Worm (Caenorhabditis elegans): Measurements from ENCODE around the gene attf-3.

Gene attf-3

ce11 chrIII:94759-95330 lies 8.7 kb upstream of the attf-3 start, which contains the start of gene pat-4 (continued):
- TF ChIP-seq mep-1 (tag; optimal IDR thresholded peaks at IDR 0.05): peak; percentile 42

DNA sequence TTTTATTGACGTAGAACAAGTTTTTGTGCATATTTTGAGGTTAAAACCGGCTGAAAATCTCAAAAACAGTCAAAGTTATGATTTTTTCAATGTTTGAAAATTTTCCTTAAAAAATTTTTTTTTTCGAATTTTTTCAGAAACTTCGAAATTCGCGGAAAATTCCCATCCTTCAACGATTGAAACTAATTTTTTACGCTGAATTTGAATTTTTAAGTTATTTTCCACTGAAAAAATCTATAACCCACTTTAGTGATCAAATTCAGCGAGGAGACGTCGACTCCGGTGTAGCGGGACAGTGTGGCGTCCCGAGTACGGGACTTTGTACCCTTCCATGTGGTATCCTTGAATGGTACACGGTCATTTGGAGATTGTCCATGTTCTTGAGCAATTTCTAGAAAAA lies 6.1 kb upstream of the attf-3 start:
- TF ChIP-seq dmd-8 (GFP tag; IDR thresholded peaks at IDR 0.05) (no peak), ceh-28 (tag; optimal IDR thresholded peaks at IDR 0.05) (no peak), unc-39 (tag; optimal IDR thresholded peaks at IDR 0.05) (no peak), mes-2 (tag; optimal IDR thresholded peaks at IDR 0.05; ENCODE audit: poor library complexity, severe bottlenecking) (no peak), mdl-1 (tag; optimal IDR thresholded peaks at IDR 0.05) (no peak), jun-1 (tag; optimal IDR thresholded peaks at IDR 0.05) (no peak), zfp-3 (GFP tag; conservative IDR thresholded peaks at IDR 0.05) (no peak), dpl-1 (GFP tag; optimal IDR thresholded peaks at IDR 0.05) (no peak), unc-62 (GFP tag; optimal IDR thresholded peaks at IDR 0.05 in 1 of 2) (no peak), unc-62 (tag; optimal IDR thresholded peaks at IDR 0.05) (no peak), tag-97 (GFP tag; IDR thresholded peaks at IDR 0.05) (no peak), tra-1 (GFP tag; IDR thresholded peaks at IDR 0.05) (no peak), daf-16 (GFP tag; optimal IDR thresholded peaks at IDR 0.05) (no peak), daf-16 (tag; optimal IDR thresholded peaks at IDR 0.05) (no peak), nhr-102 (tag; optimal IDR thresholded peaks at IDR 0.05) (no peak), skn-1 (tag; optimal IDR thresholded peaks at IDR 0.05) (no peak), aly-2 (tag; optimal IDR thresholded peaks at IDR 0.05) (no peak), hlh-30 (tag; optimal IDR thresholded peaks at IDR 0.05; ENCODE audit: insufficient read depth) (no peak), rbr-2 (tag; optimal IDR thresholded peaks at IDR 0.05) (no peak), R02D3.7 (tag; optimal IDR thresholded peaks at IDR 0.05) (no peak), nhr-11 (tag; optimal IDR thresholded peaks at IDR 0.05) (no peak), egl-43 (GFP tag; IDR thresholded peaks at IDR 0.05) (no peak)

DNA sequence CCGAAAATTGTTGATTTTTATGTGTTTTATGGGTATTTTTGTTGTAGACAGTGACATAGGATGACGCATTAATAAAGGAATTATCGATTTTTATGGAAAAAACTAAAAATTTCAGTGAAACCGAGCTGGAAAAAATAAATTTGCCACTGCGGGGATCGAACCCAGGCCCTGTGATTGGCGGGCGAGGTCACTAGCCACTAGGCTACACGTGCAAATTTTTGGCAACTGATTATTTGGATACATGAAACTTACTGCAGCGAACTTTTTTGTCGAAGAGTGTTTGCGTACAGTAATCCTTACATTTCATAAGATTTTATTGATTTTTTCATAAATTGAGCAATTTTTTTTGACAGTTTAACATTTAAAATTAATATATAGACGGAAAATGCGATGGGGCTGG lies 3.0 kb upstream of the attf-3 start:
- TF ChIP-seq daf-19 (GFP tag; conservative IDR thresholded peaks at IDR 0.05) (0 out of 2 replicates have a peak, but pooled peaks have one; percentile 65), skn-1 (tag; optimal IDR thresholded peaks at IDR 0.05) (no peak), zfp-3 (GFP tag; conservative IDR thresholded peaks at IDR 0.05) (peak; percentile 51; the same call in 1 of the 2 replicates), T26A8.4 (GFP tag; IDR thresholded peaks at IDR 0.05) (peak; percentile 68), lim-7 (GFP tag; IDR thresholded peaks at IDR 0.05) (peak; percentile 81), ztf-7 (tag; optimal IDR thresholded peaks at IDR 0.05) (peak; percentile 26), dmd-8 (GFP tag; IDR thresholded peaks at IDR 0.05) (peak; percentile 80), dmd-9 (GFP tag; IDR thresholded peaks at IDR 0.05) (0 out of 2 replicates have a peak, but pooled peaks have one; percentile 55), mes-2 (tag; optimal IDR thresholded peaks at IDR 0.05; ENCODE audit: poor library complexity, severe bottlenecking) (peak; percentile 72), ceh-82 (tag; optimal IDR thresholded peaks at IDR 0.05) (no peak), vab-7 (GFP tag; IDR thresholded peaks at IDR 0.05) (peak; percentile 61; the same call in 1 of the 2 replicates), arid-1 (GFP tag; conservative IDR thresholded peaks at IDR 0.05) (peak; percentile 81), Y75B8A.6 (GFP tag; IDR thresholded peaks at IDR 0.05) (no peak), Y5F2A.4 (GFP tag; optimal IDR thresholded peaks at IDR 0.05) (peak; percentile 50), Y105C5A.15 (GFP tag; IDR thresholded peaks at IDR 0.05) (peak; percentile 78; the same call in 1 of the 2 replicates), dmd-6 (GFP tag; IDR thresholded peaks at IDR 0.05) (peak; percentile 40), egl-43 (GFP tag; IDR thresholded peaks at IDR 0.05) (peak; percentile 79; the same call in 1 of the 2 replicates), F44E2.7 (GFP tag; IDR thresholded peaks at IDR 0.05) (peak; percentile 82; the same call in 1 of the 2 replicates), D1046.2 (GFP tag; IDR thresholded peaks at IDR 0.05) (peak; percentile 62; the same call in 1 of the 2 replicates), ztf-11 (tag; optimal IDR thresholded peaks at IDR 0.05) (no peak), ama-1 (optimal IDR thresholded peaks at IDR 0.05) (peak; percentile 89), F37D6.2 (tag; optimal IDR thresholded peaks at IDR 0.05) (no peak), spr-3 (GFP tag; optimal IDR thresholded peaks at IDR 0.05) (peak; percentile 52), mep-1 (tag; optimal IDR thresholded peaks at IDR 0.05) (peak; percentile 69), R02D3.7 (tag; optimal IDR thresholded peaks at IDR 0.05) (no peak), Y48G9A.11 (GFP tag; IDR thresholded peaks at IDR 0.05) (peak; percentile 93), dpl-1 (GFP tag; optimal IDR thresholded peaks at IDR 0.05) (peak; percentile 30), fkh-10 (GFP tag; optimal IDR thresholded peaks at IDR 0.05) (no peak), unc-39 (tag; optimal IDR thresholded peaks at IDR 0.05) (no peak), mdt-29 (GFP tag; IDR thresholded peaks at IDR 0.05) (no peak), nhr-42 (GFP tag; IDR thresholded peaks at IDR 0.05) (0 out of 2 replicates have a peak, but pooled peaks have one; percentile 47), daf-8 (GFP tag; IDR thresholded peaks at IDR 0.05) (no peak), spr-1 (tag; optimal IDR thresholded peaks at IDR 0.05) (peak; percentile 26)

Measured in whole organism, L4 larva.